Worm (Caenorhabditis elegans) whole organism, young adult: Measurements from ENCODE around the gene ZK1248.11.

Experiments
- ZK185.1 ChIP-seq: sonication (generic microtip); optimal IDR thresholded peaks from 2 replicates; lab custom pipeline; 2016; ENCODE audit warnings: mild to moderate bottlenecking, missing genetic modification characterization, missing compliant biosample characterization; ENCODE audit not compliant: poor library complexity, severe bottlenecking
- lsl-1 ChIP-seq: fragments of 200-800 bp; sonication (Bioruptor generic); optimal IDR thresholded peaks from 2 replicates; lab custom pipeline; 2018; ENCODE audit warnings: mild to moderate bottlenecking, missing genetic modification characterization, moderate library complexity, missing compliant biosample characterization
- rpc-1 ChIP-seq, 2 experiments: fragments of 150-350 bp in 1 of 2; sonication (generic microtip) in 1 of 2; optimal IDR thresholded peaks; 2 replicates each; lab custom pipeline; 2014 to 2018; ENCODE audit warnings: missing biosample characterization in 1 of 2, missing genetic modification characterization in 1 of 2, missing genetic modification reagents in 1 of 2, missing genotype in 1 of 2
- unc-62 ChIP-seq: fragments of 150-350 bp; optimal IDR thresholded peaks from 2 replicates; lab custom pipeline; 2014; ENCODE audit warnings: missing biosample characterization, missing genetic modification reagents, missing genetic modification characterization

ce11 chrII:5838453-5838852, 10.1 kb upstream of the ZK1248.11 start, which contains the start of gene ZK1248.15:
- TF ChIP-seq unc-62 (no peak), ZK185.1 (no peak), rpc-1 (optimal IDR thresholded peaks at IDR 0.05; lab: Kevin White, UChicago) (no peak), rpc-1 (tag; optimal IDR thresholded peaks at IDR 0.05; lab: Kevin White, UChicago) (no peak), lsl-1 (GFP tag; lab: Kevin White, UChicago) (no peak)
